Fruit fly (Drosophila melanogaster) whole organism, embryonic: ENCODE data around the gene RpL5.

Experiments
- Blimp-1 ChIP-seq: fragments of 200-800 bp; sonication (Bioruptor generic); optimal IDR thresholded peaks from 3 replicates; lab custom pipeline; 2018; ENCODE audit warnings: missing biosample characterization, missing genetic modification characterization, mild to moderate bottlenecking, moderate library complexity, missing genetic modification reagents
- Bteb2 ChIP-seq: fragments of 200-800 bp; sonication (Bioruptor generic); optimal IDR thresholded peaks from 2 replicates; lab custom pipeline; 2016; ENCODE audit warnings: missing biosample characterization, missing genetic modification characterization
- CG1024 ChIP-seq: fragments of 200-800 bp; sonication (Bioruptor generic); IDR thresholded peaks from 2 replicates; pipeline ENCODE4 v1.3.6; 2022; ENCODE audit warnings: missing biosample characterization, missing genetic modification characterization
- CG11560 ChIP-seq: fragments of 200-800 bp; sonication (Bioruptor generic); IDR thresholded peaks from 3 replicates; pipeline ENCODE4 v1.3.6; 2022; ENCODE audit warnings: missing biosample characterization, missing genetic modification characterization
- CG14860 ChIP-seq: fragments of 200-800 bp; sonication (Bioruptor generic); IDR thresholded peaks from 3 replicates; pipeline ENCODE4 v1.3.6; 2022; ENCODE audit warnings: missing biosample characterization, missing genetic modification characterization; ENCODE audit not compliant: partially characterized antibody
- CG1603 ChIP-seq: fragments of 200-800 bp; sonication (Bioruptor generic); optimal IDR thresholded peaks from 2 replicates; lab custom pipeline; 2019; ENCODE audit warnings: missing biosample characterization, mild to moderate bottlenecking, missing genetic modification characterization, moderate library complexity
- CG16813 ChIP-seq: fragments of 200-800 bp; sonication (Bioruptor generic); IDR thresholded peaks from 3 replicates; pipeline ENCODE4 v1.3.6; 2022; ENCODE audit warnings: missing biosample characterization, missing genetic modification characterization; ENCODE audit not compliant: partially characterized antibody
- CG18599 ChIP-seq: fragments of 200-800 bp; sonication (Bioruptor generic); optimal IDR thresholded peaks from 3 replicates; lab custom pipeline; 2017; ENCODE audit warnings: missing biosample characterization, missing genetic modification characterization, mild to moderate bottlenecking, moderate library complexity, missing genetic modification reagents
- CG30020 ChIP-seq: fragments of 200-800 bp; optimal IDR thresholded peaks from 2 replicates; lab custom pipeline; 2019; ENCODE audit warnings: missing biosample characterization, mild to moderate bottlenecking, missing genetic modification characterization, moderate library complexity
- CG33213 ChIP-seq: fragments of 200-800 bp; sonication (Bioruptor generic); optimal IDR thresholded peaks from 3 replicates; lab custom pipeline; 2016; ENCODE audit warnings: missing biosample characterization, missing genetic modification characterization
- CG42726 ChIP-seq: fragments of 200-800 bp; sonication (Bioruptor generic); IDR thresholded peaks from 2 replicates; pipeline ENCODE4 v1.3.6; 2022; ENCODE audit warnings: missing biosample characterization, missing genetic modification characterization; ENCODE audit not compliant: partially characterized antibody
- CG4404 ChIP-seq: fragments of 200-800 bp; sonication (Bioruptor generic); IDR thresholded peaks from 2 replicates; pipeline ENCODE4 v1.3.6; 2022; ENCODE audit warnings: missing biosample characterization, missing genetic modification characterization
- CG6272 ChIP-seq: fragments of 200-800 bp; sonication (Bioruptor generic); IDR thresholded peaks from 2 replicates; pipeline ENCODE4 v1.3.6; 2022; ENCODE audit warnings: missing biosample characterization, missing genetic modification characterization
- CG6689 ChIP-seq: fragments of 200-800 bp; sonication (Bioruptor generic); IDR thresholded peaks from 2 replicates; pipeline ENCODE4 v1.3.6; 2022; ENCODE audit warnings: missing biosample characterization, missing genetic modification characterization
- CG6791 ChIP-seq: fragments of 200-800 bp; sonication (Bioruptor generic); IDR thresholded peaks from 3 replicates; pipeline ENCODE4 v1.3.6; 2022; ENCODE audit warnings: missing biosample characterization, missing genetic modification characterization; ENCODE audit not compliant: partially characterized antibody
- CG7745 ChIP-seq: fragments of 200-800 bp; sonication (Bioruptor generic); optimal IDR thresholded peaks from 2 replicates; lab custom pipeline; 2018; ENCODE audit warnings: missing biosample characterization, mild to moderate bottlenecking, missing genetic modification characterization, moderate library complexity
- CG7963 ChIP-seq: fragments of 200-800 bp; sonication (Bioruptor generic); IDR thresholded peaks from 3 replicates; pipeline ENCODE4 v1.3.6; 2022; ENCODE audit warnings: missing biosample characterization, missing genetic modification characterization; ENCODE audit not compliant: partially characterized antibody
- CG9817 ChIP-seq: fragments of 200-800 bp; sonication (Bioruptor generic); optimal IDR thresholded peaks from 2 replicates; lab custom pipeline; 2018; ENCODE audit warnings: missing biosample characterization, mild to moderate bottlenecking, missing genetic modification characterization, moderate library complexity
- Dbx ChIP-seq: fragments of 200-800 bp; sonication (Bioruptor generic); IDR thresholded peaks from 3 replicates; pipeline ENCODE4 v1.3.6; 2022; ENCODE audit warnings: missing biosample characterization, missing genetic modification characterization
- Dref ChIP-seq: fragments of 200-800 bp; sonication (Bioruptor generic); IDR thresholded peaks from 2 replicates; pipeline ENCODE4 v1.3.6; 2022; ENCODE audit warnings: missing biosample characterization, missing genetic modification characterization
- HLH4C ChIP-seq: fragments of 200-800 bp; sonication (Bioruptor generic); IDR thresholded peaks from 3 replicates; pipeline ENCODE4 v1.3.6; 2022; ENCODE audit warnings: missing biosample characterization, missing genetic modification characterization; ENCODE audit not compliant: partially characterized antibody
- Lhr ChIP-seq: fragments of 200-800 bp; sonication (Bioruptor generic); optimal IDR thresholded peaks from 3 replicates; lab custom pipeline; 2017; ENCODE audit warnings: mild to moderate bottlenecking, missing biosample characterization, missing genetic modification reagents, missing genetic modification characterization
- NfI ChIP-seq: fragments of 200-800 bp; sonication (Bioruptor generic); optimal IDR thresholded peaks from 3 replicates; lab custom pipeline; 2018; ENCODE audit warnings: missing biosample characterization, mild to moderate bottlenecking, missing genetic modification characterization, moderate library complexity
- Pdp1 ChIP-seq, 2 experiments: fragments of 200-800 bp; sonication (Bioruptor generic); optimal IDR thresholded peaks; 3 replicates each; lab custom pipeline; 2016; ENCODE audit warnings: missing biosample characterization in 2 of 2, missing genetic modification characterization in 2 of 2, mild to moderate bottlenecking in 1 of 2, moderate library complexity in 1 of 2
- Scr ChIP-seq: fragments of 200-800 bp; sonication (Bioruptor generic); IDR thresholded peaks from 2 replicates; pipeline ENCODE4 v1.3.6; 2022; ENCODE audit warnings: missing biosample characterization, missing genetic modification characterization; ENCODE audit not compliant: partially characterized antibody
- Sry-δ ChIP-seq: fragments of 200-800 bp; sonication (Bioruptor generic); optimal IDR thresholded peaks from 2 replicates; lab custom pipeline; 2016; ENCODE audit warnings: missing biosample characterization, missing genetic modification characterization
- Taf1 ChIP-seq: fragments of 200-800 bp; sonication (Bioruptor generic); IDR thresholded peaks from 2 replicates; pipeline ENCODE4 v1.3.6; 2022; ENCODE audit warnings: missing biosample characterization, missing genetic modification characterization
- Xrp1 ChIP-seq: fragments of 200-800 bp; sonication (Bioruptor generic); IDR thresholded peaks from 2 replicates; pipeline ENCODE4 v1.3.6; 2022; ENCODE audit warnings: missing biosample characterization, missing genetic modification characterization
- ato ChIP-seq: fragments of 200-800 bp; sonication (Bioruptor generic); IDR thresholded peaks from 2 replicates; pipeline ENCODE4 v1.3.6; 2022; ENCODE audit warnings: missing biosample characterization, missing genetic modification characterization; ENCODE audit not compliant: partially characterized antibody
- chn ChIP-seq: fragments of 200-800 bp; sonication (Bioruptor generic); optimal IDR thresholded peaks from 2 replicates; lab custom pipeline; 2016; ENCODE audit warnings: missing biosample characterization, missing genetic modification characterization
- ems ChIP-seq: fragments of 200-800 bp; sonication (Bioruptor generic); optimal IDR thresholded peaks from 3 replicates; lab custom pipeline; 2016; ENCODE audit warnings: missing biosample characterization, missing genetic modification characterization
- fd96Cb ChIP-seq: fragments of 200-800 bp; sonication (Bioruptor generic); optimal IDR thresholded peaks from 2 replicates; lab custom pipeline; 2018; ENCODE audit warnings: missing biosample characterization, mild to moderate bottlenecking, missing genetic modification characterization, moderate library complexity
- gce ChIP-seq: fragments of 200-800 bp; sonication (Bioruptor generic); IDR thresholded peaks from 3 replicates; pipeline ENCODE4 v1.3.6; 2022; ENCODE audit warnings: missing biosample characterization, missing genetic modification characterization
- gsb ChIP-seq: fragments of 200-800 bp; sonication (Bioruptor generic); IDR thresholded peaks from 2 replicates; pipeline ENCODE4 v1.3.6; 2022; ENCODE audit warnings: missing biosample characterization, missing genetic modification characterization
- h ChIP-seq: fragments of >200 bp; optimal IDR thresholded peaks from 2 replicates; lab custom pipeline; 2017
- hb ChIP-seq: fragments of 200-800 bp; sonication (Bioruptor generic); IDR thresholded peaks from 3 replicates; pipeline ENCODE4 v1.3.6; 2022; ENCODE audit warnings: missing biosample characterization, missing genetic modification characterization; ENCODE audit not compliant: partially characterized antibody
- jing ChIP-seq: fragments of 200-800 bp; sonication (Bioruptor generic); optimal IDR thresholded peaks from 2 replicates; lab custom pipeline; 2018; ENCODE audit warnings: missing biosample characterization, mild to moderate bottlenecking, missing genetic modification characterization
- lab ChIP-seq: fragments of 200-800 bp; sonication (Bioruptor generic); optimal IDR thresholded peaks from 3 replicates; lab custom pipeline; 2017; ENCODE audit warnings: missing biosample characterization, missing genetic modification characterization, mild to moderate bottlenecking, moderate library complexity, missing genetic modification reagents
- nerfin-2 ChIP-seq: fragments of 200-800 bp; sonication (Bioruptor generic); IDR thresholded peaks from 2 replicates; pipeline ENCODE4 v1.3.6; 2022; ENCODE audit warnings: missing biosample characterization, missing genetic modification characterization; ENCODE audit not compliant: partially characterized antibody
- sim ChIP-seq: fragments of 200-800 bp; sonication (Bioruptor generic); IDR thresholded peaks from 2 replicates; pipeline ENCODE4 v1.3.6; 2022; ENCODE audit warnings: missing biosample characterization, missing genetic modification characterization
- ssp ChIP-seq: fragments of 200-800 bp; sonication (Bioruptor generic); IDR thresholded peaks from 2 replicates; pipeline ENCODE4 v1.3.6; 2022; ENCODE audit warnings: missing biosample characterization, missing genetic modification characterization

Gene RpL5

dm6 chr2L:22570066-22570465, 33.4 kb upstream of the RpL5 start:
- TF ChIP-seq ssp (GFP tag; lab: Robert Waterston, UW) = peak; percentile 94
- no peak for TF ChIP-seq CG6689
- TF ChIP-seq Bteb2 (GFP tag; lab: Kevin White, UChicago) = no peak
- TF ChIP-seq jing (GFP tag; lab: Kevin White, UChicago) = no peak
- TF ChIP-seq Blimp-1 = no peak
- peak; percentile 90 for TF ChIP-seq CG30020 (tag; lab: Kevin White, UChicago)
- no peak for TF ChIP-seq ems
- no peak for TF ChIP-seq Xrp1 (GFP tag; lab: Robert Waterston, UW)
- TF ChIP-seq Taf1 (GFP tag; lab: Robert Waterston, UW) = no peak
- peak; percentile 81 for TF ChIP-seq CG1024 (GFP tag; lab: Robert Waterston, UW)
- TF ChIP-seq CG6272 (GFP tag; lab: Robert Waterston, UW) = no peak
- no peak for TF ChIP-seq fd96Cb (tag; lab: Kevin White, UChicago)
- TF ChIP-seq Lhr (GFP tag; lab: Kevin White, UChicago) = peak; percentile 6
- TF ChIP-seq gsb (GFP tag; lab: Robert Waterston, UW) = no peak
- no peak for TF ChIP-seq NfI (GFP tag; lab: Kevin White, UChicago)
- TF ChIP-seq CG7745 = no peak
- no peak for TF ChIP-seq Scr
- peak; percentile 67 for TF ChIP-seq CG1603 (tag; lab: Kevin White, UChicago)
- TF ChIP-seq Pdp1 (GFP tag; optimal IDR thresholded peaks at IDR 0.05; lab: Kevin White, UChicago) = peak in 1 of 2 experiments; percentile 9
- TF ChIP-seq h (lab: Kevin White, UChicago) = no peak
- TF ChIP-seq CG11560 (tag; lab: Robert Waterston, UW) = no peak

DNA sequence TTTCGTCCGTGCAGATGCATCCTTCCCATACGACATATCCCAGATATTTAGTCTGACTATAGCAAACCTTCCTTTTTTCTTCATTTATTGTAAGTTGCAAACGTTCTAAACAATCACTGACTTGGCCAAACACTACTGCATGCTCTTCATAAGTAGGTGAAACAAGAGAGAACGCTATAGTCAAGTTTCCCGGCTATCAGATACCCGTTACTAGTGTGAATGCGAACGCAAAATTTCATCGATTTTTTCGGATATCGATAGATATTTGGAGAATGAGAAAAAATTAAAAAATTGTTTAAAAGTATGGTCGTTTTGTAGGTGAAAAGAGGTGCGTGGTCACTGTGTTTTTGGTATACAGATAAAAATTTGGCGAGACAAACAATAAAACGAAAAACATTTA, 32.8 kb upstream of the RpL5 start:
- TF ChIP-seq CG7963 (GFP tag; lab: Robert Waterston, UW) (peak; percentile 94), HLH4C (GFP tag; lab: Robert Waterston, UW) (peak; percentile 59; the same call in 2 of the 3 replicates), sim (GFP tag; lab: Robert Waterston, UW) (no peak), Sry-δ (GFP tag; lab: Kevin White, UChicago) (peak; percentile 41), CG18599 (GFP tag; lab: Kevin White, UChicago) (no peak), nerfin-2 (peak; percentile 40; the same call in 1 of the 2 replicates), lab (GFP tag; lab: Kevin White, UChicago) (no peak), CG1024 (GFP tag; lab: Robert Waterston, UW) (0 out of 2 replicates have a peak, but pooled peaks have one; percentile 9), CG4404 (no peak), ato (peak; percentile 88), Bteb2 (GFP tag; lab: Kevin White, UChicago) (no peak), CG6791 (GFP tag; lab: Robert Waterston, UW) (peak; percentile 66; the same call in 2 of the 3 replicates), CG9817 (tag; lab: Kevin White, UChicago) (no peak), Dbx (GFP tag; lab: Robert Waterston, UW) (no peak), Scr (peak; percentile 75), CG1603 (tag; lab: Kevin White, UChicago) (peak; percentile 44), hb (GFP tag; lab: Robert Waterston, UW) (0 out of 3 replicates have a peak, but pooled peaks have one; percentile 31), CG14860 (GFP tag; lab: Robert Waterston, UW) (0 out of 3 replicates have a peak, but pooled peaks have one; percentile 40), CG33213 (GFP tag; lab: Kevin White, UChicago) (peak; percentile 28), gce (GFP tag; lab: Robert Waterston, UW) (no peak), CG16813 (GFP tag; lab: Robert Waterston, UW) (peak; percentile 70), CG42726 (peak; percentile 46; the same call in 1 of the 2 replicates), Dref (GFP tag; lab: Robert Waterston, UW) (peak; percentile 58), chn (GFP tag; lab: Kevin White, UChicago) (no peak)
